Fruit fly (Drosophila melanogaster) whole organism, pupa: ENCODE results near the gene CG45307.

Experiments used
- CG10348 ChIP-seq: fragments of 200-800 bp; sonication (Bioruptor generic); IDR thresholded peaks from 2 replicates; pipeline ENCODE4 v1.3.6; 2022; ENCODE audit warnings: missing biosample characterization, missing genetic modification characterization
- CG12605 ChIP-seq: fragments of 200-800 bp; sonication (Bioruptor generic); IDR thresholded peaks from 2 replicates; pipeline ENCODE4 v1.3.6; 2022; ENCODE audit warnings: missing biosample characterization, missing genetic modification characterization
- CG13204 ChIP-seq: fragments of 200-800 bp; sonication (Bioruptor generic); optimal IDR thresholded peaks from 2 replicates; lab custom pipeline; 2018; ENCODE audit warnings: missing biosample characterization, mild to moderate bottlenecking, missing genetic modification characterization, moderate library complexity
- CG14655 ChIP-seq: fragments of 200-800 bp; sonication (Bioruptor generic); optimal IDR thresholded peaks from 3 replicates; lab custom pipeline; 2017; ENCODE audit warnings: mild to moderate bottlenecking, missing biosample characterization, missing genetic modification reagents, missing genetic modification characterization
- CG17806 ChIP-seq: fragments of 200-800 bp; sonication (Bioruptor generic); optimal IDR thresholded peaks from 2 replicates; lab custom pipeline; 2018; ENCODE audit warnings: missing biosample characterization, mild to moderate bottlenecking, missing genetic modification characterization, moderate library complexity
- CG32121 ChIP-seq: fragments of 200-800 bp; sonication (Bioruptor generic); IDR thresholded peaks from 2 replicates; pipeline ENCODE4 v1.3.6; 2022; ENCODE audit warnings: missing biosample characterization, missing genetic modification characterization
- CG34367 ChIP-seq: fragments of 200-800 bp; sonication (Bioruptor generic); optimal IDR thresholded peaks from 2 replicates; lab custom pipeline; 2018; ENCODE audit warnings: missing biosample characterization, mild to moderate bottlenecking, missing genetic modification characterization
- CG4496 ChIP-seq: fragments of 200-800 bp; sonication (Bioruptor generic); IDR thresholded peaks from 3 replicates; pipeline ENCODE4 v1.3.6; 2022; ENCODE audit warnings: missing biosample characterization, missing genetic modification characterization
- CG8159 ChIP-seq: fragments of 200-800 bp; sonication (Bioruptor generic); optimal IDR thresholded peaks from 3 replicates; lab custom pipeline; 2018; ENCODE audit warnings: missing biosample characterization, mild to moderate bottlenecking, missing genetic modification characterization, moderate library complexity
- CG8301 ChIP-seq: fragments of 200-800 bp; sonication (Bioruptor generic); optimal IDR thresholded peaks from 2 replicates; lab custom pipeline; 2018; ENCODE audit warnings: missing biosample characterization, mild to moderate bottlenecking, missing genetic modification characterization
- CG9948 ChIP-seq: fragments of 200-800 bp; sonication (Bioruptor generic); optimal IDR thresholded peaks from 2 replicates; lab custom pipeline; 2018; ENCODE audit warnings: missing biosample characterization, mild to moderate bottlenecking, missing genetic modification characterization, moderate library complexity
- D1 ChIP-seq: fragments of 200-800 bp; sonication (Bioruptor generic); optimal IDR thresholded peaks from 2 replicates; lab custom pipeline; 2018; ENCODE audit warnings: missing biosample characterization, mild to moderate bottlenecking, missing genetic modification characterization, moderate library complexity
- EcR ChIP-seq: fragments of 200-800 bp; sonication (Bioruptor generic); optimal IDR thresholded peaks from 3 replicates; lab custom pipeline; 2019; ENCODE audit warnings: missing biosample characterization, missing genetic modification characterization, mild to moderate bottlenecking, moderate library complexity, missing genetic modification reagents
- Ets98B ChIP-seq: fragments of 200-800 bp; sonication (Bioruptor generic); IDR thresholded peaks from 2 replicates; pipeline ENCODE4 v1.3.6; 2022; ENCODE audit warnings: missing biosample characterization, missing genetic modification characterization
- Pif1A ChIP-seq: fragments of 200-800 bp; sonication (Bioruptor generic); optimal IDR thresholded peaks from 3 replicates; lab custom pipeline; 2016; ENCODE audit warnings: missing biosample characterization, missing genetic modification characterization
- Pif1B ChIP-seq: fragments of 200-800 bp; sonication (Bioruptor generic); optimal IDR thresholded peaks from 3 replicates; lab custom pipeline; 2016; ENCODE audit warnings: missing biosample characterization, missing genetic modification characterization
- Snoo ChIP-seq: fragments of 200-800 bp; sonication (Bioruptor generic); optimal IDR thresholded peaks from 3 replicates; lab custom pipeline; 2017; ENCODE audit warnings: missing biosample characterization, mild to moderate bottlenecking, missing genetic modification characterization, inconsistent platforms
- fd96Ca ChIP-seq: fragments of 200-800 bp; sonication (Bioruptor generic); IDR thresholded peaks from 3 replicates; pipeline ENCODE4 v1.3.6; 2022; ENCODE audit warnings: missing biosample characterization, missing genetic modification characterization
- gl ChIP-seq: fragments of 200-800 bp; sonication (Bioruptor generic); optimal IDR thresholded peaks from 2 replicates; lab custom pipeline; 2018; ENCODE audit warnings: missing biosample characterization, mild to moderate bottlenecking, missing genetic modification characterization
- rn ChIP-seq: fragments of 200-800 bp; sonication (Bioruptor generic); IDR thresholded peaks from 2 replicates; pipeline ENCODE4 v1.3.6; 2022; ENCODE audit warnings: missing biosample characterization, missing genetic modification characterization

Gene CG45307

dm6 chr2L:8752022-8752421 is at the start of gene CG45307, which contains the start of gene CG12438:
TSS of gene CG45307 (minus strand) at chr2L:8752122.
TSS of gene CG12438 (plus strand) at chr2L:8752285.
- TF ChIP-seq CG8159 (tag; lab: Kevin White, UChicago), result no peak
- TF ChIP-seq Pif1B (GFP tag; lab: Kevin White, UChicago), result no peak
- no peak for TF ChIP-seq CG34367
- no peak for TF ChIP-seq CG12605
- no peak for TF ChIP-seq EcR
- no peak for TF ChIP-seq Pif1A (GFP tag; lab: Kevin White, UChicago)
- TF ChIP-seq CG4496 (GFP tag; lab: Robert Waterston, UW), result no peak
- TF ChIP-seq CG13204 (GFP tag; lab: Kevin White, UChicago), result no peak
- TF ChIP-seq Snoo (tag; lab: Kevin White, UChicago), result no peak
- TF ChIP-seq CG14655, result no peak
- no peak for TF ChIP-seq CG8301 (tag; lab: Kevin White, UChicago)
- TF ChIP-seq CG9948 (tag; lab: Kevin White, UChicago), result no peak

dm6 chr2L:8799009-8799408 is 47.1 kb upstream of the CG45307 start:
- no peak for TF ChIP-seq Snoo (tag; lab: Kevin White, UChicago)
- TF ChIP-seq fd96Ca (GFP tag; lab: Robert Waterston, UW), result no peak
- TF ChIP-seq CG8159 (tag; lab: Kevin White, UChicago), result no peak
- TF ChIP-seq EcR, result no peak
- no peak for TF ChIP-seq CG8301 (tag; lab: Kevin White, UChicago)
- TF ChIP-seq CG10348 (GFP tag; lab: Robert Waterston, UW), result no peak
- TF ChIP-seq D1 (tag; lab: Kevin White, UChicago), result no peak
- no peak for TF ChIP-seq gl (tag; lab: Kevin White, UChicago)
- no peak for TF ChIP-seq CG13204 (GFP tag; lab: Kevin White, UChicago)
- TF ChIP-seq CG32121 (GFP tag; lab: Robert Waterston, UW), result no peak
- no peak for TF ChIP-seq CG12605
- TF ChIP-seq Pif1B (GFP tag; lab: Kevin White, UChicago), result no peak
- no peak for TF ChIP-seq CG34367

- TF ChIP-seq Pif1A (GFP tag; lab: Kevin White, UChicago) (no peak), Snoo (tag; lab: Kevin White, UChicago) (no peak), CG8301 (tag; lab: Kevin White, UChicago) (no peak), rn (no peak), CG10348 (GFP tag; lab: Robert Waterston, UW) (no peak), CG9948 (tag; lab: Kevin White, UChicago) (no peak), CG8159 (tag; lab: Kevin White, UChicago) (no peak), Ets98B (no peak), EcR (no peak), CG13204 (GFP tag; lab: Kevin White, UChicago) (no peak), gl (tag; lab: Kevin White, UChicago) (no peak), CG12605 (no peak), D1 (tag; lab: Kevin White, UChicago) (no peak)
Observed at dm6 chr2L:8794151-8794550, 42.2 kb upstream of the CG45307 start.

dm6 chr2L:8791703-8792102 is 39.8 kb upstream of the CG45307 start:
- TF ChIP-seq Pif1B (GFP tag; lab: Kevin White, UChicago) (no peak), CG10348 (GFP tag; lab: Robert Waterston, UW) (no peak), Snoo (tag; lab: Kevin White, UChicago) (no peak), CG14655 (no peak), CG9948 (tag; lab: Kevin White, UChicago) (no peak), CG34367 (no peak), rn (no peak), CG4496 (GFP tag; lab: Robert Waterston, UW) (no peak)
- TF ChIP-seq, all 21 proteins: peak for 0

- TF ChIP-seq CG14655 (no peak), CG8301 (tag; lab: Kevin White, UChicago) (no peak), Pif1B (GFP tag; lab: Kevin White, UChicago) (no peak), CG4496 (GFP tag; lab: Robert Waterston, UW) (no peak), CG10348 (GFP tag; lab: Robert Waterston, UW) (no peak)
Observed at dm6 chr2L:8787575-8787974, 35.7 kb upstream of the CG45307 start.

- no peak for TF ChIP-seq fd96Ca (GFP tag; lab: Robert Waterston, UW)
Observed at dm6 chr2L:8784731-8785130, 32.8 kb upstream of the CG45307 start.

dm6 chr2L:8782400-8782799 is 30.5 kb upstream of the CG45307 start, which contains the start of gene CG42710:
TSS of gene CG42710 (minus strand) at chr2L:8782500.
- TF ChIP-seq CG32121 (GFP tag; lab: Robert Waterston, UW) (no peak), rn (no peak), fd96Ca (GFP tag; lab: Robert Waterston, UW) (no peak), Snoo (tag; lab: Kevin White, UChicago) (no peak), Pif1A (GFP tag; lab: Kevin White, UChicago) (no peak), EcR (no peak), Ets98B (no peak), Pif1B (GFP tag; lab: Kevin White, UChicago) (no peak), CG14655 (no peak), CG4496 (GFP tag; lab: Robert Waterston, UW) (no peak), D1 (tag; lab: Kevin White, UChicago) (no peak), CG17806 (no peak), CG13204 (GFP tag; lab: Kevin White, UChicago) (no peak), CG12605 (no peak), gl (tag; lab: Kevin White, UChicago) (no peak), CG9948 (tag; lab: Kevin White, UChicago) (no peak), CG8159 (tag; lab: Kevin White, UChicago) (no peak)
